Fruit fly (Drosophila melanogaster) whole organism, wandering third instar larva: ENCODE data around the gene okr.

Experiments
- Abd-B ChIP-seq: fragments of >200 bp; optimal IDR thresholded peaks from 2 replicates; lab custom pipeline; 2017; ENCODE audit warnings: missing biosample characterization, missing genetic modification characterization
- CG32264 ChIP-seq: fragments of 200-800 bp; sonication (Bioruptor generic); optimal IDR thresholded peaks from 2 replicates; lab custom pipeline; 2016; ENCODE audit warnings: missing biosample characterization, missing genetic modification characterization
- CG9705 ChIP-seq: fragments of 200-800 bp; sonication (Bioruptor generic); optimal IDR thresholded peaks from 2 replicates; lab custom pipeline; 2018; ENCODE audit warnings: missing biosample characterization, mild to moderate bottlenecking, missing genetic modification characterization
- CrebA ChIP-seq: fragments of 200-800 bp; sonication (Bioruptor generic); optimal IDR thresholded peaks from 2 replicates; lab custom pipeline; 2016; ENCODE audit warnings: missing biosample characterization, mild to moderate bottlenecking, missing genetic modification characterization, borderline replicate concordance
- Dfd ChIP-seq: fragments of >200 bp; optimal IDR thresholded peaks from 2 replicates; lab custom pipeline; 2017; ENCODE audit warnings: missing biosample characterization, missing genetic modification characterization
- Dif ChIP-seq: fragments of 200-275, 200-300 bp; sonication (Bioruptor generic); optimal IDR thresholded peaks from 2 replicates; lab custom pipeline; 2018; ENCODE audit warnings: missing biosample characterization, missing genetic modification characterization; ENCODE audit not compliant: partially characterized antibody
- GATAd ChIP-seq: sonication (Bioruptor generic); optimal IDR thresholded peaks from 2 replicates; lab custom pipeline; 2016; ENCODE audit warnings: missing biosample characterization, missing genetic modification characterization
- HLH106 ChIP-seq: fragments of 200-800 bp; optimal IDR thresholded peaks from 3 replicates; lab custom pipeline; 2019; ENCODE audit warnings: missing biosample characterization, mild to moderate bottlenecking, missing genetic modification characterization, moderate library complexity
- Hnf4 ChIP-seq: fragments of 200-800 bp; sonication (Bioruptor generic); optimal IDR thresholded peaks from 2 replicates; lab custom pipeline; 2016; ENCODE audit warnings: missing biosample characterization, mild to moderate bottlenecking, missing genetic modification characterization
- Hr78 ChIP-seq: fragments of >200 bp; optimal IDR thresholded peaks from 2 replicates; lab custom pipeline; 2017; ENCODE audit warnings: missing biosample characterization, missing genetic modification characterization
- Hr83 ChIP-seq: fragments of 200-300 bp; sonication (Bioruptor generic); optimal IDR thresholded peaks from 2 replicates; lab custom pipeline; 2016; ENCODE audit warnings: missing biosample characterization, mild to moderate bottlenecking, missing genetic modification characterization, moderate library complexity; ENCODE audit not compliant: poor library complexity, severe bottlenecking
- Jra ChIP-seq: sonication (Bioruptor generic); optimal IDR thresholded peaks from 2 replicates; lab custom pipeline; 2016; ENCODE audit warnings: missing biosample characterization, missing genetic modification characterization
- Mio ChIP-seq: sonication (Bioruptor generic); optimal IDR thresholded peaks from 2 replicates; lab custom pipeline; 2016; ENCODE audit warnings: missing biosample characterization, missing genetic modification characterization
- Myc ChIP-seq: fragments of >200 bp; optimal IDR thresholded peaks from 2 replicates; lab custom pipeline; 2017
- N ChIP-seq: fragments of >200 bp; optimal IDR thresholded peaks from 2 replicates; lab custom pipeline; 2018; ENCODE audit warnings: missing biosample characterization, missing external identifiers, missing genetic modification characterization
- OdsH ChIP-seq: fragments of 200-800 bp; sonication (Bioruptor generic); optimal IDR thresholded peaks from 2 replicates; lab custom pipeline; 2016; ENCODE audit warnings: missing biosample characterization, mild to moderate bottlenecking, missing genetic modification characterization
- Rel ChIP-seq, 2 experiments: fragments of 200-800 bp; sonication (Bioruptor generic) in 1 of 2; optimal IDR thresholded peaks; 2 replicates in 1 of 2; 3 replicates in 1 of 2; lab custom pipeline; 2016 to 2019; ENCODE audit warnings: mild to moderate bottlenecking in 2 of 2, missing biosample characterization in 2 of 2, missing genetic modification characterization in 2 of 2, moderate library complexity in 1 of 2
- Sp1 ChIP-seq: fragments of 200-800 bp; sonication (Bioruptor generic); optimal IDR thresholded peaks from 3 replicates; lab custom pipeline; 2019; ENCODE audit warnings: missing biosample characterization, mild to moderate bottlenecking, missing genetic modification characterization, moderate library complexity
- Vsx2 ChIP-seq: fragments of 200-300, 225-300 bp; sonication (Bioruptor generic); optimal IDR thresholded peaks from 2 replicates; lab custom pipeline; 2018; ENCODE audit warnings: missing biosample characterization, missing genetic modification characterization; ENCODE audit not compliant: partially characterized antibody
- br ChIP-seq: fragments of 200-800 bp; sonication (Bioruptor generic); optimal IDR thresholded peaks from 2 replicates; lab custom pipeline; 2016; ENCODE audit warnings: missing biosample characterization, missing genetic modification characterization
- brk ChIP-seq: fragments of 200-800 bp; sonication (Bioruptor generic); optimal IDR thresholded peaks from 2 replicates; lab custom pipeline; 2016; ENCODE audit warnings: missing biosample characterization, mild to moderate bottlenecking, missing genetic modification characterization
- dl ChIP-seq, 2 experiments: fragments of 175-275, 200-275 bp in 1 of 2; fragments of 200-275 bp in 1 of 2; sonication (Bioruptor generic); optimal IDR thresholded peaks; lab custom pipeline; 2018; ENCODE audit warnings: mild to moderate bottlenecking in 2 of 2, missing biosample characterization in 2 of 2, missing genetic modification characterization in 2 of 2, moderate library complexity in 2 of 2; ENCODE audit not compliant: partially characterized antibody in 2 of 2, insufficient read depth in 1 of 2
- dmrt93B ChIP-seq: fragments of 200-800 bp; sonication (Bioruptor generic); optimal IDR thresholded peaks from 2 replicates; lab custom pipeline; 2018; ENCODE audit warnings: missing biosample characterization, mild to moderate bottlenecking, missing genetic modification characterization
- dsf ChIP-seq: sonication (Bioruptor generic); optimal IDR thresholded peaks from 2 replicates; lab custom pipeline; 2016; ENCODE audit warnings: missing biosample characterization, missing genetic modification characterization, borderline replicate concordance
- ey ChIP-seq: fragments of 200-800 bp; sonication (Bioruptor generic); optimal IDR thresholded peaks from 2 replicates; lab custom pipeline; 2016; ENCODE audit warnings: missing biosample characterization, missing genetic modification characterization
- foxo ChIP-seq, 2 experiments: fragments of 200-800 bp; sonication (Bioruptor generic); optimal IDR thresholded peaks; 2 replicates in 1 of 2; 3 replicates in 1 of 2; lab custom pipeline; 2016 to 2017; ENCODE audit warnings: missing biosample characterization in 2 of 2, missing genetic modification characterization in 2 of 2
- fru ChIP-seq: fragments of 200-800 bp; sonication (Bioruptor generic); optimal IDR thresholded peaks from 3 replicates; lab custom pipeline; 2016; ENCODE audit warnings: missing biosample characterization, mild to moderate bottlenecking, missing genetic modification characterization
- h ChIP-seq: fragments of 200-800 bp; sonication (Bioruptor generic); optimal IDR thresholded peaks from 3 replicates; lab custom pipeline; 2016; ENCODE audit warnings: missing biosample characterization, mild to moderate bottlenecking, missing genetic modification characterization
- jim ChIP-seq: fragments of 175-275, 200-325 bp; sonication (Bioruptor generic); optimal IDR thresholded peaks from 2 replicates; lab custom pipeline; 2016; ENCODE audit warnings: missing biosample characterization, mild to moderate bottlenecking, missing genetic modification characterization
- lola ChIP-seq: fragments of >200 bp; optimal IDR thresholded peaks from 2 replicates; lab custom pipeline; 2017; ENCODE audit warnings: missing biosample characterization, missing genetic modification characterization
- pan ChIP-seq: fragments of >200 bp; optimal IDR thresholded peaks from 2 replicates; lab custom pipeline; 2017
- psq ChIP-seq: fragments of 200-800 bp; sonication (Bioruptor generic); optimal IDR thresholded peaks from 3 replicates; lab custom pipeline; 2017; ENCODE audit warnings: missing biosample characterization, mild to moderate bottlenecking, missing genetic modification characterization, moderate library complexity
- rgr ChIP-seq: fragments of 200-800 bp; sonication (Bioruptor generic); optimal IDR thresholded peaks from 3 replicates; lab custom pipeline; 2016; ENCODE audit warnings: missing biosample characterization, mild to moderate bottlenecking, missing genetic modification characterization
- sage ChIP-seq: fragments of 200-800 bp; sonication (Bioruptor generic); optimal IDR thresholded peaks from 2 replicates; lab custom pipeline; 2016; ENCODE audit warnings: missing biosample characterization, mild to moderate bottlenecking, missing genetic modification characterization
- sv ChIP-seq: fragments of 200-800 bp; sonication (Bioruptor generic); optimal IDR thresholded peaks from 3 replicates; lab custom pipeline; 2016; ENCODE audit warnings: missing biosample characterization, missing genetic modification characterization
- tai ChIP-seq: sonication (Bioruptor generic); optimal IDR thresholded peaks from 2 replicates; lab custom pipeline; 2016; ENCODE audit warnings: missing biosample characterization, missing genetic modification characterization
- usp ChIP-seq: fragments of >200 bp; optimal IDR thresholded peaks from 2 replicates; lab custom pipeline; 2017; ENCODE audit warnings: missing biosample characterization, missing genetic modification characterization
- woc ChIP-seq: sonication (Bioruptor generic); optimal IDR thresholded peaks from 2 replicates; lab custom pipeline; 2016; ENCODE audit warnings: missing biosample characterization, mild to moderate bottlenecking, missing genetic modification characterization

The okr gene

DNA sequence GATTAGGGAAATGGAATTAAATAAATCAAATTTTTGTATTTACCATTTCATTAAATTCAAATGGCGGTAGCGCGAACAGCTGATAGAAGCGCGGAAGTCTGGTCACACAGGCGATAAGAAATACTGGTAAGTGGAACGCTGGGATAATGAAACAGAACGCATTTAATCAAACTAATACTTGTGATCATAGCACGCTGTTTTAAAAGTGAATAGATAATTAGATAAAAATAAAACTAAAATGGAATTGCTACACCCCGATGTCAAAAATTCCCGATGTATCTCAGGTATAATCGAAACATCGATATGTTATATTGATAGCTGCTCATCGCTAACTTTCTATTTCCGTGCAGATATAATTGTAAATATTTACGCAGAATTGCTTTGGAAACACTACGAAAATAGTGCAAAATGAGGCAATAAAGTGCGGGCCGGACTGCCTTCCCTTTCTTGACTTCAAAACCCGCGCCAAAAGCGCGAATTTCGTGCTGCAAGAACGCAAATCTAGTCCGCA is at the start of gene okr, which contains the start of gene CG3558:
okr (minus strand) TSS at position 96 of the 511 bp plus-strand sequence.
CG3558 (plus strand) TSS at position 207 of the 511 bp plus-strand sequence.
- TF ChIP-seq CrebA (GFP tag; lab: Kevin White, UChicago), result no peak
- no peak for TF ChIP-seq Rel (GFP tag; optimal IDR thresholded peaks at IDR 0.05; lab: Kevin White, UChicago)
- peak; percentile 2 for TF ChIP-seq Rel (tag; optimal IDR thresholded peaks at IDR 0.05; lab: Kevin White, UChicago)
- no peak for TF ChIP-seq sage (GFP tag; lab: Kevin White, UChicago)
- peak; percentile 1 for TF ChIP-seq CG9705 (GFP tag; lab: Kevin White, UChicago)
- TF ChIP-seq Sp1, result no peak
- peak; percentile 16 for TF ChIP-seq Myc
- no peak for TF ChIP-seq brk (GFP tag; lab: Kevin White, UChicago)
- no peak for TF ChIP-seq lola (GFP tag; lab: Kevin White, UChicago)
- TF ChIP-seq sv, result peak; percentile 2

DNA sequence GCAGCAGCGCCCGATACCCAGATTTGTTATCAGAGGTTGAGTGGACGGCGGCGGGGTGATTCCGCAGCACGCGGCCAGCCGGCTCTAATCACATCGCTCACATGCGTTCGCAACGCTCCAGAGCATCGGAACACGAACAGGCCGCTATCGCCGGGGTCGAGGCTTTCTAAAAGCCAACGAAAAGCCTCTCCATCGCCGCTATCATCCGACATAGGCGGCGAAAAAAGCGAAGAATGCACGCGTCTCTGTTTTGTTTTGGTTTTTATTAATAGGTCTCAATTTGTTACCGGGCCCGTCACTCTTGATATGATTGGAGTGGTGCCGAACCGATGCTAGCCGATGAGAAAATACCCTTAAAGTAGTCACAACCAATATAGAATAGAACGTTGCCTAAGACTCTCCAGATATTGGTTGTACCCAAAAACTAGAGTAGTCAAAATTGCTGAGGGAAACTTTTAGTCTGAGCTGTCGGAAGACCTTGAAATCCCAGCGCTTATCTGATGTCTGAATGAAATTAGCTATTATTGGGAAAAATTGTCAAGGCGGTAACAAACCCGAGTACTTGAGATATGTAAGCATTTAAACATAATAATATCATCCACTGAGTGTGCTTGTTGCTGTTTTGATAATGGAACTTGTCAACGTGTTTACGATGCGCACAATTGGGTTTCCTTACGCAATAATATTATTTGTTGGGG is 49.5 kb upstream of the okr start, which contains the start of gene CG17261:
CG17261 (plus strand) TSS at position 634 of the 698 bp plus-strand sequence.
- TF ChIP-seq lola (GFP tag; lab: Kevin White, UChicago) (no peak), fru (peak; percentile 49), Jra (no peak), tai (no peak), ey (GFP tag; lab: Kevin White, UChicago) (no peak), CG32264 (GFP tag; lab: Kevin White, UChicago) (no peak), h (GFP tag; lab: Kevin White, UChicago) (peak; percentile 81), br (GFP tag; lab: Kevin White, UChicago) (peak; percentile 51), psq (GFP tag; lab: Kevin White, UChicago) (peak; percentile 20), rgr (GFP tag; lab: Kevin White, UChicago) (peak; percentile 24), OdsH (GFP tag; lab: Kevin White, UChicago) (peak; percentile 43), Rel (GFP tag; optimal IDR thresholded peaks at IDR 0.05; lab: Kevin White, UChicago) (no peak), Rel (tag; optimal IDR thresholded peaks at IDR 0.05; lab: Kevin White, UChicago) (peak; percentile 73), dl (GFP tag; optimal IDR thresholded peaks at IDR 0.05; lab: Kevin White, UChicago; ENCODE audit: insufficient read depth in 1 of 2, partially characterized antibody in 2 of 2) (no peak), dmrt93B (no peak), foxo (GFP tag; optimal IDR thresholded peaks at IDR 0.05; lab: Kevin White, UChicago) (peak in 1 of 2 experiments; percentile 73), Mio (GFP tag; lab: Kevin White, UChicago) (no peak), dsf (GFP tag; lab: Kevin White, UChicago) (no peak)

dm6 chr2L:3039774-3040173 is 47.2 kb upstream of the okr start, which contains the start of the genes cnir and CG17221:
Gene cnir (minus strand): TSS chr2L:3039812.
Gene CG17221 (plus strand): TSS chr2L:3039976.
- TF ChIP-seq Hr78 (GFP tag; lab: Kevin White, UChicago), result no peak
- peak; percentile 66 for TF ChIP-seq Sp1
- peak; percentile 84 for TF ChIP-seq Hr83 (GFP tag; lab: Kevin White, UChicago)
- TF ChIP-seq brk (GFP tag; lab: Kevin White, UChicago), result no peak
- TF ChIP-seq psq (GFP tag; lab: Kevin White, UChicago), result peak; percentile 64
- TF ChIP-seq Mio (GFP tag; lab: Kevin White, UChicago), result no peak
- no peak for TF ChIP-seq dl (GFP tag; optimal IDR thresholded peaks at IDR 0.05; lab: Kevin White, UChicago; ENCODE audit: insufficient read depth in 1 of 2, partially characterized antibody in 2 of 2)
- peak; percentile 87 for TF ChIP-seq dsf (GFP tag; lab: Kevin White, UChicago)
- peak; percentile 69 for TF ChIP-seq HLH106 (tag; lab: Kevin White, UChicago)
- TF ChIP-seq foxo (GFP tag; optimal IDR thresholded peaks at IDR 0.05; lab: Kevin White, UChicago), result peak in 1 of 2 experiments; percentile 82
- TF ChIP-seq br (GFP tag; lab: Kevin White, UChicago), result peak; percentile 76
- peak; percentile 31 for TF ChIP-seq Myc
- peak; percentile 85 for TF ChIP-seq h (GFP tag; lab: Kevin White, UChicago)
- no peak for TF ChIP-seq pan
- no peak for TF ChIP-seq tai
- TF ChIP-seq Vsx2 (GFP tag; lab: Kevin White, UChicago), result no peak
- peak; percentile 66 for TF ChIP-seq CG9705 (GFP tag; lab: Kevin White, UChicago)
- TF ChIP-seq sv, result peak; percentile 45
- peak; percentile 69 for TF ChIP-seq OdsH (GFP tag; lab: Kevin White, UChicago)
- peak; percentile 59 for TF ChIP-seq sage (GFP tag; lab: Kevin White, UChicago)
- TF ChIP-seq usp (GFP tag; lab: Kevin White, UChicago), result no peak
- no peak for TF ChIP-seq N
- peak; percentile 86 for TF ChIP-seq Jra
- peak; percentile 91 for TF ChIP-seq Hnf4 (GFP tag; lab: Kevin White, UChicago)
- TF ChIP-seq Rel (GFP tag; optimal IDR thresholded peaks at IDR 0.05; lab: Kevin White, UChicago), result no peak
- peak; percentile 39 for TF ChIP-seq Rel (tag; optimal IDR thresholded peaks at IDR 0.05; lab: Kevin White, UChicago)
- peak; percentile 70 for TF ChIP-seq fru
- no peak for TF ChIP-seq CrebA (GFP tag; lab: Kevin White, UChicago)
- no peak for TF ChIP-seq Dfd (GFP tag; lab: Kevin White, UChicago)
- no peak for TF ChIP-seq jim
- TF ChIP-seq Abd-B (GFP tag; lab: Kevin White, UChicago), result no peak
- TF ChIP-seq dmrt93B, result no peak
- TF ChIP-seq CG32264 (GFP tag; lab: Kevin White, UChicago), result peak; percentile 60
- TF ChIP-seq lola (GFP tag; lab: Kevin White, UChicago), result no peak
- peak; percentile 52 for TF ChIP-seq GATAd (GFP tag; lab: Kevin White, UChicago)
- peak; percentile 41 for TF ChIP-seq woc (GFP tag; lab: Kevin White, UChicago)
- peak; percentile 73 for TF ChIP-seq ey (GFP tag; lab: Kevin White, UChicago)
- TF ChIP-seq rgr (GFP tag; lab: Kevin White, UChicago), result peak; percentile 80
- no peak for TF ChIP-seq Dif (GFP tag; lab: Kevin White, UChicago)
